Fruit fly (Drosophila melanogaster) whole organism, embryonic: ENCODE measurements around the gene CG14232.
A peak's percentile ranks its signal among the peaks of the same experiment; 100 is the strongest.

Source experiments
- Awh ChIP-seq: fragments of 200-800 bp; sonication (Bioruptor generic); IDR thresholded peaks from 2 replicates; pipeline ENCODE4, ENCODE4 v1.3.6; 2022; ENCODE audit warnings: missing biosample characterization, missing genetic modification characterization
- Bgb ChIP-seq: fragments of 200-800 bp; sonication (Bioruptor generic); IDR thresholded peaks from 2 replicates; pipeline ENCODE4 v1.3.6; 2022; ENCODE audit warnings: missing biosample characterization, missing genetic modification characterization; ENCODE audit not compliant: partially characterized antibody
- CG10267 ChIP-seq: fragments of 200-800 bp; sonication (Bioruptor generic); optimal IDR thresholded peaks from 2 replicates; lab custom pipeline; 2018; ENCODE audit warnings: missing biosample characterization, mild to moderate bottlenecking, missing genetic modification characterization, moderate library complexity
- CG12942 ChIP-seq: fragments of 200-800 bp; sonication (Bioruptor generic); optimal IDR thresholded peaks from 3 replicates; lab custom pipeline; 2016; ENCODE audit warnings: missing biosample characterization, missing genetic modification characterization
- CG13287 ChIP-seq: fragments of 200-800 bp; sonication (Bioruptor generic); IDR thresholded peaks from 2 replicates; pipeline ENCODE4 v1.3.6; 2022; ENCODE audit warnings: missing biosample characterization, missing genetic modification characterization; ENCODE audit not compliant: partially characterized antibody
- CG13424 ChIP-seq: fragments of 200-800 bp; sonication (Bioruptor generic); optimal IDR thresholded peaks from 2 replicates; lab custom pipeline; 2019; ENCODE audit warnings: missing biosample characterization, mild to moderate bottlenecking, missing genetic modification characterization, moderate library complexity
- CG14014 ChIP-seq: fragments of 200-800 bp; sonication (Bioruptor generic); IDR thresholded peaks from 2 replicates; pipeline ENCODE4 v1.3.6; 2022; ENCODE audit warnings: missing biosample characterization, missing genetic modification characterization
- CG14667 ChIP-seq: fragments of 200-800 bp; sonication (Bioruptor generic); IDR thresholded peaks from 2 replicates; pipeline ENCODE4 v1.3.6; 2022; ENCODE audit warnings: missing biosample characterization, missing genetic modification characterization
- CG15073 ChIP-seq: fragments of 200-800 bp; sonication (Bioruptor generic); optimal IDR thresholded peaks from 2 replicates; lab custom pipeline; 2016; ENCODE audit warnings: missing biosample characterization, missing genetic modification characterization
- CG15514 ChIP-seq: fragments of 200-800 bp; sonication (Bioruptor generic); optimal IDR thresholded peaks from 3 replicates; lab custom pipeline; 2017; ENCODE audit warnings: missing biosample characterization, missing genetic modification characterization, mild to moderate bottlenecking, moderate library complexity, missing genetic modification reagents
- CG16779 ChIP-seq: fragments of 200-800 bp; sonication (Bioruptor generic); IDR thresholded peaks from 2 replicates; pipeline ENCODE4 v1.3.6; 2022; ENCODE audit warnings: missing biosample characterization, missing genetic modification characterization
- CG17802 ChIP-seq: fragments of 200-800 bp; sonication (Bioruptor generic); optimal IDR thresholded peaks from 2 replicates; lab custom pipeline; 2018; ENCODE audit warnings: missing biosample characterization, mild to moderate bottlenecking, missing genetic modification characterization, moderate library complexity
- CG18262 ChIP-seq: fragments of 200-800 bp; optimal IDR thresholded peaks from 3 replicates; lab custom pipeline; 2019; ENCODE audit warnings: missing biosample characterization, mild to moderate bottlenecking, missing genetic modification characterization, moderate library complexity
- CG18599 ChIP-seq: fragments of 200-800 bp; sonication (Bioruptor generic); optimal IDR thresholded peaks from 3 replicates; lab custom pipeline; 2017; ENCODE audit warnings: missing biosample characterization, missing genetic modification characterization, mild to moderate bottlenecking, moderate library complexity, missing genetic modification reagents
- CG3407 ChIP-seq: fragments of 200-800 bp; sonication (Bioruptor generic); optimal IDR thresholded peaks from 2 replicates; lab custom pipeline; 2018; ENCODE audit warnings: missing biosample characterization, mild to moderate bottlenecking, missing genetic modification characterization
- CG34376 ChIP-seq: fragments of 200-800 bp; sonication (Bioruptor generic); optimal IDR thresholded peaks from 2 replicates; lab custom pipeline; 2018; ENCODE audit warnings: missing biosample characterization, mild to moderate bottlenecking, missing genetic modification characterization
- CG4854 ChIP-seq: fragments of 200-800 bp; sonication (Bioruptor generic); optimal IDR thresholded peaks from 2 replicates; lab custom pipeline; 2016; ENCODE audit warnings: missing biosample characterization, missing genetic modification characterization, inconsistent platforms
- CG6765 ChIP-seq: fragments of 200-800 bp; sonication (Bioruptor generic); optimal IDR thresholded peaks from 3 replicates; lab custom pipeline; 2017; ENCODE audit warnings: missing biosample characterization, mild to moderate bottlenecking, missing genetic modification characterization
- CG7786 ChIP-seq: fragments of 200-800 bp; sonication (Bioruptor generic); optimal IDR thresholded peaks from 2 replicates; lab custom pipeline; 2016; ENCODE audit warnings: missing biosample characterization, missing genetic modification characterization
- CG7839 ChIP-seq: fragments of 200-800 bp; sonication (Bioruptor generic); optimal IDR thresholded peaks from 3 replicates; lab custom pipeline; 2018; ENCODE audit warnings: missing biosample characterization, mild to moderate bottlenecking, missing genetic modification characterization, moderate library complexity
- CG8290 ChIP-seq, 3 experiments: fragments of 200-800 bp; sonication (Bioruptor generic); optimal IDR thresholded peaks; 2 replicates each; lab custom pipeline; 2016 to 2019; ENCODE audit warnings: missing biosample characterization in 3 of 3, missing genetic modification characterization in 3 of 3, mild to moderate bottlenecking in 2 of 3, moderate library complexity in 1 of 3
- CG8478 ChIP-seq: fragments of >200 bp; optimal IDR thresholded peaks from 2 replicates; lab custom pipeline; 2018
- CG9609 ChIP-seq: fragments of 200-800 bp; sonication (Bioruptor generic); optimal IDR thresholded peaks from 3 replicates; lab custom pipeline; 2016; ENCODE audit warnings: missing biosample characterization, missing genetic modification characterization
- CoRest ChIP-seq: fragments of 200-800 bp; sonication (Bioruptor generic); optimal IDR thresholded peaks from 3 replicates; lab custom pipeline; 2018; ENCODE audit warnings: missing biosample characterization, mild to moderate bottlenecking, missing genetic modification characterization, moderate library complexity
- Ets97D ChIP-seq: fragments of 200-800 bp; sonication (Bioruptor generic); optimal IDR thresholded peaks from 3 replicates; lab custom pipeline; 2016; ENCODE audit warnings: missing biosample characterization, missing genetic modification characterization
- HmgD ChIP-seq: fragments of 200-800 bp; sonication (Bioruptor generic); optimal IDR thresholded peaks from 3 replicates; lab custom pipeline; 2016; ENCODE audit warnings: missing biosample characterization, missing genetic modification characterization
- Hr3 ChIP-seq: fragments of 200-800 bp; sonication (Bioruptor generic); optimal IDR thresholded peaks from 3 replicates; lab custom pipeline; 2016; ENCODE audit warnings: missing biosample characterization, missing genetic modification characterization
- Hr39 ChIP-seq: fragments of >200 bp; optimal IDR thresholded peaks from 2 replicates; lab custom pipeline; 2017
- NC2α ChIP-seq: fragments of 200-800 bp; sonication (Bioruptor generic); optimal IDR thresholded peaks from 2 replicates; lab custom pipeline; 2016; ENCODE audit warnings: missing biosample characterization, missing genetic modification characterization
- Opbp ChIP-seq: fragments of 200-800 bp; sonication (Bioruptor generic); IDR thresholded peaks from 3 replicates; pipeline ENCODE4 v1.3.6; 2022; ENCODE audit warnings: missing biosample characterization, missing genetic modification characterization; ENCODE audit not compliant: partially characterized antibody
- Pdp1 ChIP-seq, 2 experiments: fragments of 200-800 bp; sonication (Bioruptor generic); optimal IDR thresholded peaks; 3 replicates each; lab custom pipeline; 2016; ENCODE audit warnings: missing biosample characterization in 2 of 2, missing genetic modification characterization in 2 of 2, mild to moderate bottlenecking in 1 of 2, moderate library complexity in 1 of 2
- TFAM ChIP-seq: fragments of 200-800 bp; sonication (Bioruptor generic); optimal IDR thresholded peaks from 2 replicates; lab custom pipeline; 2017; ENCODE audit warnings: missing biosample characterization, missing genetic modification characterization, inconsistent platforms
- YL-1 ChIP-seq: fragments of 200-800 bp; sonication (Bioruptor generic); optimal IDR thresholded peaks from 3 replicates; lab custom pipeline; 2017; ENCODE audit warnings: missing biosample characterization, mild to moderate bottlenecking, missing genetic modification characterization
- al ChIP-seq: fragments of 200-800 bp; sonication (Bioruptor generic); IDR thresholded peaks from 2 replicates; pipeline ENCODE4 v1.3.6; 2022; ENCODE audit warnings: missing biosample characterization, missing genetic modification characterization
- cad ChIP-seq: fragments of >200 bp; optimal IDR thresholded peaks from 2 replicates; lab custom pipeline; 2017; ENCODE audit warnings: missing biosample characterization, missing genetic modification characterization
- dpn ChIP-seq, 2 experiments: fragments of 200-800 bp; sonication (Bioruptor generic); optimal IDR thresholded peaks; 3 replicates each; lab custom pipeline; 2016; ENCODE audit warnings: missing biosample characterization in 2 of 2, missing genetic modification characterization in 2 of 2
- exex ChIP-seq: fragments of 200-800 bp; sonication (Bioruptor generic); optimal IDR thresholded peaks from 4 replicates; lab custom pipeline; 2018; ENCODE audit warnings: missing biosample characterization, mild to moderate bottlenecking, missing genetic modification characterization, moderate library complexity
- fd102C ChIP-seq: fragments of 200-800 bp; sonication (Bioruptor generic); optimal IDR thresholded peaks from 2 replicates; lab custom pipeline; 2018; ENCODE audit warnings: missing biosample characterization, mild to moderate bottlenecking, missing genetic modification characterization, moderate library complexity
- hbn ChIP-seq: fragments of 200-800 bp; sonication (Bioruptor generic); IDR thresholded peaks from 2 replicates; pipeline ENCODE4 v1.3.6; 2022; ENCODE audit warnings: missing biosample characterization, missing genetic modification characterization; ENCODE audit not compliant: partially characterized antibody
- insv ChIP-seq, 2 experiments: fragments of 200-800 bp; sonication (Bioruptor generic); optimal IDR thresholded peaks; 3 replicates each; lab custom pipeline; 2016 to 2018; ENCODE audit warnings: missing biosample characterization in 2 of 2, missing genetic modification characterization in 2 of 2
- jumu ChIP-seq: fragments of 200-800 bp; sonication (Bioruptor generic); optimal IDR thresholded peaks from 3 replicates; lab custom pipeline; 2016; ENCODE audit warnings: missing biosample characterization, missing genetic modification characterization
- lab ChIP-seq: fragments of 200-800 bp; sonication (Bioruptor generic); optimal IDR thresholded peaks from 3 replicates; lab custom pipeline; 2017; ENCODE audit warnings: missing biosample characterization, missing genetic modification characterization, mild to moderate bottlenecking, moderate library complexity, missing genetic modification reagents
- lola ChIP-seq, 3 experiments: fragments of >200 bp in 2 of 3; fragments of 200-800 bp in 1 of 3; sonication (Bioruptor generic) in 1 of 3; optimal IDR thresholded peaks; 2 replicates each; lab custom pipeline; 2017 to 2019; ENCODE audit warnings: missing biosample characterization in 3 of 3, missing genetic modification characterization in 3 of 3, mild to moderate bottlenecking in 1 of 3, moderate library complexity in 1 of 3
- pros ChIP-seq: fragments of 200-800 bp; sonication (Bioruptor generic); optimal IDR thresholded peaks from 3 replicates; lab custom pipeline; 2019; ENCODE audit warnings: missing biosample characterization, mild to moderate bottlenecking, missing genetic modification characterization, moderate library complexity
- psq ChIP-seq: fragments of 200-800 bp; sonication (Bioruptor generic); optimal IDR thresholded peaks from 2 replicates; lab custom pipeline; 2017; ENCODE audit warnings: missing biosample characterization, missing genetic modification characterization
- rib ChIP-seq: fragments of 200-800 bp; sonication (Bioruptor generic); IDR thresholded peaks from 2 replicates; pipeline ENCODE4 v1.3.6; 2022; ENCODE audit warnings: missing biosample characterization, missing genetic modification characterization
- toy ChIP-seq: fragments of 200-800 bp; sonication (Bioruptor generic); IDR thresholded peaks from 2 replicates; pipeline ENCODE4 v1.3.6; 2022; ENCODE audit warnings: missing biosample characterization, missing genetic modification characterization
- trem ChIP-seq: fragments of 200-800 bp; optimal IDR thresholded peaks from 3 replicates; lab custom pipeline; 2019; ENCODE audit warnings: missing biosample characterization, mild to moderate bottlenecking, missing genetic modification characterization, moderate library complexity
- vnd ChIP-seq: fragments of 200-800 bp; sonication (Bioruptor generic); IDR thresholded peaks from 3 replicates; pipeline ENCODE4 v1.3.6; 2022; ENCODE audit warnings: missing biosample characterization, missing genetic modification characterization; ENCODE audit not compliant: partially characterized antibody
- zfh2 ChIP-seq: fragments of 200-800 bp; sonication (Bioruptor generic); optimal IDR thresholded peaks from 2 replicates; lab custom pipeline; 2016; ENCODE audit warnings: missing biosample characterization, missing genetic modification characterization

Gene CG14232

dm6 chrX:19748565-19748964 lies 44.5 kb upstream of the CG14232 start (continued):
- TF ChIP-seq CG8478 (no peak), NC2α (GFP tag; lab: Kevin White, UChicago) (no peak), exex (no peak), CG15073 (GFP tag; lab: Kevin White, UChicago) (no peak), CG9609 (GFP tag; lab: Kevin White, UChicago) (no peak), Hr3 (GFP tag; lab: Kevin White, UChicago) (no peak), CG17802 (tag; lab: Kevin White, UChicago) (no peak), jumu (peak; percentile 32), Opbp (peak; percentile 50; the same call in 2 of the 3 replicates), pros (GFP tag; lab: Kevin White, UChicago) (no peak), Hr39 (no peak), CG13424 (no peak), CG18262 (tag; lab: Kevin White, UChicago) (no peak), TFAM (no peak), HmgD (GFP tag; lab: Kevin White, UChicago) (no peak), lola (GFP tag; optimal IDR thresholded peaks at IDR 0.05; lab: Kevin White, UChicago) (no peak), CG7839 (tag; lab: Kevin White, UChicago) (no peak), CG14014 (GFP tag; lab: Robert Waterston, UW) (no peak), lab (GFP tag; lab: Kevin White, UChicago) (peak; percentile 26), Ets97D (GFP tag; lab: Kevin White, UChicago) (peak; percentile 41), Bgb (GFP tag; lab: Robert Waterston, UW) (peak; percentile 35; the same call in 1 of the 2 replicates), YL-1 (GFP tag; lab: Kevin White, UChicago) (peak; percentile 23), CG7786 (GFP tag; lab: Kevin White, UChicago) (peak; percentile 25), CG15514 (peak; percentile 66), toy (no peak), al (GFP tag; lab: Robert Waterston, UW) (no peak), insv (GFP tag; optimal IDR thresholded peaks at IDR 0.05; lab: Kevin White, UChicago) (no peak), Awh (GFP tag; lab: Robert Waterston, UW) (no peak), CG14667 (GFP tag; lab: Robert Waterston, UW) (no peak), cad (GFP tag; lab: Kevin White, UChicago) (no peak), CG10267 (tag; lab: Kevin White, UChicago) (peak; percentile 53), CG3407 (GFP tag; lab: Kevin White, UChicago) (no peak), CG12942 (GFP tag; lab: Kevin White, UChicago) (no peak), rib (GFP tag; lab: Robert Waterston, UW) (no peak), dpn (GFP tag; optimal IDR thresholded peaks at IDR 0.05; lab: Kevin White, UChicago) (peak in 1 of 2 experiments; percentile 8), trem (tag; lab: Kevin White, UChicago) (peak; percentile 63), vnd (GFP tag; lab: Robert Waterston, UW) (0 out of 3 replicates have a peak, but pooled peaks have one; percentile 17), fd102C (GFP tag; lab: Kevin White, UChicago) (no peak), CG34376 (peak; percentile 46), CG13287 (GFP tag; lab: Robert Waterston, UW) (peak; percentile 60), psq (GFP tag; lab: Kevin White, UChicago) (no peak), CG6765 (GFP tag; lab: Kevin White, UChicago) (no peak), CG4854 (GFP tag; lab: Kevin White, UChicago) (no peak), CG16779 (GFP tag; lab: Robert Waterston, UW) (no peak), CoRest (tag; lab: Kevin White, UChicago) (peak; percentile 54), hbn (GFP tag; lab: Robert Waterston, UW) (no peak), zfh2 (GFP tag; lab: Kevin White, UChicago) (peak; percentile 7), Pdp1 (GFP tag; optimal IDR thresholded peaks at IDR 0.05; lab: Kevin White, UChicago) (peak in 1 of 2 experiments; percentile 55), CG8290 (GFP tag; optimal IDR thresholded peaks at IDR 0.05; lab: Kevin White, UChicago) (no peak), CG8290 (tag; optimal IDR thresholded peaks at IDR 0.05; lab: Kevin White, UChicago) (peak in 1 of 2 experiments; percentile 28), CG18599 (GFP tag; lab: Kevin White, UChicago) (no peak)
